Worm (Caenorhabditis elegans): ENCODE results near the gene znf-593.

Gene znf-593

DNA sequence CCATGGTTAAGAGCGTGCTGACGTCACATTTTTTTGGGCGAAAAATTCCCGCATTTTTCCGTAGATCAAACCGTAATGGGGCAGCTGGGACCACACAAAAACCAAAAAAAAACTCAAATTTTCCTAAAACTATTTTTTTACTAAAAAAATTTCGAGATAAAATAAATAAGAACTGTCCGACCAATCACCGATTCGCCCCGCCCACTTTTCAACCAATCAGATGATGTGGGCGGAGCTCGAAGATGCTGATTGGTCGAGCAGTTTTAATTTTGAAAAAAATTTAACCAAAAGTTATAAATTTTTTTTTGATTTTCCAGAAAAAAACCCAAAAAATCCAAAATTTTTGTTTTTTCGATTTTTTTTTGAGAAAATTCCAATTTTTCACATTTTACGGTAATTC is 18.5 kb downstream of the znf-593 start:
- TF ChIP-seq cnd-1 (tag; optimal IDR thresholded peaks at IDR 0.05) (no peak), ceh-83 (GFP tag; optimal IDR thresholded peaks at IDR 0.05) (no peak), nhr-76 (tag; optimal IDR thresholded peaks at IDR 0.05) (no peak), elt-1 (tag; optimal IDR thresholded peaks at IDR 0.05; ENCODE audit: borderline replicate concordance, insufficient read depth) (no peak), ztf-11 (tag; optimal IDR thresholded peaks at IDR 0.05) (no peak), mab-5 (tag; optimal IDR thresholded peaks at IDR 0.05) (no peak), mls-2 (tag; optimal IDR thresholded peaks at IDR 0.05) (no peak), flh-1 (GFP tag; optimal IDR thresholded peaks at IDR 0.05) (no peak), unc-39 (tag; optimal IDR thresholded peaks at IDR 0.05) (no peak), ceh-39 (tag; optimal IDR thresholded peaks at IDR 0.05) (no peak), pha-4 (tag; optimal IDR thresholded peaks at IDR 0.05) (no peak), hlh-1 (tag; optimal IDR thresholded peaks at IDR 0.05) (no peak), nhr-12 (tag; optimal IDR thresholded peaks at IDR 0.05) (no peak), lin-13 (tag; optimal IDR thresholded peaks at IDR 0.05) (no peak)

DNA sequence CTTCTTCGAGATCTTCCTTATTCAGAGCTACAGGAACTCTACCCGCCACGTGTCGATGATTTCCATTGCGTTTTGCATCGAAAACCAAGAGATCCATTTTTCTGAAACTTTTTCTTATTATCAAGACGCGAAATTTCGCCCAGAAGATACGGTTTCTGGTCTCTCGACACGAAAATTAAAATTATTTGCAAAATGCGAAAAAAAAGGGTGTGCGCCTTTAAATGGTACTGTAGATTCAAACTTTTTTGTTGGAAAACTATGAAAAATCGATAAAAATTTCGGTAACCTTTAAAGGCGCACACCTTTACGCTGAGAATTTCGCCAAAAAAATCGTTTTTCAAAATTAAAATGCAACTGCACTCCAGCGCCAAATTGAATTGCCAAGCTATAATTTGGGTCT is 20.4 kb downstream of the znf-593 start, which contains the start of gene tsen-2:
Gene tsen-2 (minus strand): TSS at position 101 of the 400 bp plus-strand sequence.
- TF ChIP-seq sptf-1 (tag; optimal IDR thresholded peaks at IDR 0.05) (no peak), snpc-4 (tag; optimal IDR thresholded peaks at IDR 0.05) (no peak), nhr-28 (tag; optimal IDR thresholded peaks at IDR 0.05) (no peak), mab-5 (tag; optimal IDR thresholded peaks at IDR 0.05) (no peak), elt-3 (tag; optimal IDR thresholded peaks at IDR 0.05) (no peak)

DNA sequence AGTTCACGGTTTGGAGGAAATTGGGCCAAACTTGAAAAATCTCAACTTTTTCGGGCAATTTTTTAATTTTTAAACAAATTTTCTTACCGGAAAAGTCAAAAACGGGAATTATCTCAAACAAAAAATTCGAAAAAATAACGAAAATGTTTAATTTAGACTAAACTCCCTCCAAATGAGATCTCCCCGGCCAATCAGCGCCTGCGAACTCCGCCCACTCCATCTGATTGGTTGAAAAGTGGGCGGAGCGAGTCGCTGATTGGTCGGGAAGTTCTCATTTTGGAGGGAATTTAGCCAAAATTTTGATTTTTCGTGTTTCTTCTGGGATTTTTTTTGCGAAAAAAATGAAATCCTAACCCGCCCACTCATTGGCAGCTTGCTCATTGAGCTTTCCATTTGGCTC is 21.9 kb downstream of the znf-593 start:
- TF ChIP-seq ceh-43 (GFP tag; optimal IDR thresholded peaks at IDR 0.05) (no peak), tbx-8 (GFP tag; optimal IDR thresholded peaks at IDR 0.05) (no peak), lin-32 (GFP tag; optimal IDR thresholded peaks at IDR 0.05) (no peak), sem-2 (GFP tag; optimal IDR thresholded peaks at IDR 0.05) (no peak), lin-13 (tag; optimal IDR thresholded peaks at IDR 0.05) (no peak), zip-8 (tag; optimal IDR thresholded peaks at IDR 0.05) (no peak), unc-39 (tag; optimal IDR thresholded peaks at IDR 0.05) (no peak), bed-3 (GFP tag; optimal IDR thresholded peaks at IDR 0.05) (no peak), M03D4.4 (tag; optimal IDR thresholded peaks at IDR 0.05) (no peak), ceh-39 (tag; optimal IDR thresholded peaks at IDR 0.05) (no peak), pha-4 (tag; optimal IDR thresholded peaks at IDR 0.05) (no peak), unc-120 (tag; optimal IDR thresholded peaks at IDR 0.05; ENCODE audit: poor library complexity, severe bottlenecking) (no peak), mep-1 (tag; optimal IDR thresholded peaks at IDR 0.05) (no peak)

DNA sequence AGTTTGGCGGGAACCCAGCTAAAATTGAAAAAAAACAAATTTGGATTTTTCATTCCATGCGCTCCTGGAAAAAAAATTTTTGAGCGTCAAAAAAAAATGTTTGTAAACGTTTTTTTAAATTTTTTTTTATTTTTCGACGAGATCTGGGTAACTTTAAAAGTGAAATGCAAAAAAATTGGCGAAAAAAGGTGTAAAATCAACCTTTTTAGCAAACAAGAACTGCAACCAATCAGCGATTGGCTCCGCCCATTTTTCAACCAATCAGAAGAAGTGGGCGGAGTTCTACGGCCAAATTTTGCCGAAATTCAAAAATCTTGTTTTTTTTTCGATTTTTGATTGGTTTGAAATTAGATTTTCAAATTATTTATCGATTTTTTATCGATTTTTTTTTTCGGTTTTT is 23.0 kb downstream of the znf-593 start:
- TF ChIP-seq flh-1 (GFP tag; optimal IDR thresholded peaks at IDR 0.05) (no peak), nhr-76 (tag; optimal IDR thresholded peaks at IDR 0.05) (no peak), snpc-4 (tag; optimal IDR thresholded peaks at IDR 0.05) (no peak), elt-3 (tag; optimal IDR thresholded peaks at IDR 0.05) (no peak), ces-1 (GFP tag; optimal IDR thresholded peaks at IDR 0.05) (no peak), pha-4 (tag; optimal IDR thresholded peaks at IDR 0.05) (no peak), tbx-8 (GFP tag; optimal IDR thresholded peaks at IDR 0.05) (no peak), mls-2 (tag; optimal IDR thresholded peaks at IDR 0.05) (no peak), sptf-1 (tag; optimal IDR thresholded peaks at IDR 0.05) (no peak), elt-1 (tag; optimal IDR thresholded peaks at IDR 0.05; ENCODE audit: borderline replicate concordance, insufficient read depth) (no peak), nhr-12 (tag; optimal IDR thresholded peaks at IDR 0.05) (no peak), mab-5 (tag; optimal IDR thresholded peaks at IDR 0.05) (no peak), mep-1 (tag; optimal IDR thresholded peaks at IDR 0.05) (no peak), cnd-1 (tag; optimal IDR thresholded peaks at IDR 0.05) (no peak)

DNA sequence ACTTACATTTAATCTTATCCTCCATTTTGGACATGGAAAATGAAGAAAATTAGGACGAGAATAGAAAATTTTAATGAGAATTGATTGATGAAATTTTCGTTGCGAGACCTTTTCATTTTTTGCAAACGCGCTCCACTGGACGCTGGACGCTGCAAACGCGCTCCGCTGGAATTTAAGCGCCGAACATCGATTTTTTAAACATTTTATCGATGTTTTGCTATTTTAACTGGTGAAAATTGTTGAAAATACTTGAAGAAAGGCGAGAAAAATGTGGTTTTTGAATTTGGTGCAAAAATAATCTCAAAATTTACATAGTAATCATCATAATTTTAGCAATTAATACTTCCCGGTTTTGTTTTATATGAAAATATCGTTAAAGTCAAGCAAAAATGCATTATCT is 25.6 kb downstream of the znf-593 start, which contains the start of gene Y56A3A.41:
Gene Y56A3A.41 (minus strand): TSS at position 101 of the 400 bp plus-strand sequence.
- TF ChIP-seq ham-2 (GFP tag; optimal IDR thresholded peaks at IDR 0.05) (no peak), blmp-1 (tag; optimal IDR thresholded peaks at IDR 0.05) (no peak), unc-39 (tag; optimal IDR thresholded peaks at IDR 0.05) (no peak), nhr-237 (tag; optimal IDR thresholded peaks at IDR 0.05) (no peak), ceh-43 (GFP tag; optimal IDR thresholded peaks at IDR 0.05) (no peak), M03D4.4 (tag; optimal IDR thresholded peaks at IDR 0.05) (no peak), mep-1 (tag; optimal IDR thresholded peaks at IDR 0.05) (no peak), sem-2 (GFP tag; optimal IDR thresholded peaks at IDR 0.05) (no peak), lin-32 (GFP tag; optimal IDR thresholded peaks at IDR 0.05) (no peak)

All from whole organism, mixed stage, embryonic.